Worm (Caenorhabditis elegans) whole organism, early embryonic: ENCODE results near the gene dyc-1.
A peak's percentile ranks its signal among the peaks of the same experiment; 100 is the strongest.

Source experiments
- B0310.2 ChIP-seq: sonication (generic microtip); optimal IDR thresholded peaks from 2 replicates; lab custom pipeline; 2016; ENCODE audit warnings: mild to moderate bottlenecking, missing genetic modification characterization, missing compliant biosample characterization
- F13C5.2 ChIP-seq: sonication (generic microtip); optimal IDR thresholded peaks from 2 replicates; lab custom pipeline; 2017; ENCODE audit warnings: mild to moderate bottlenecking, missing genetic modification characterization, inconsistent platforms, missing compliant biosample characterization
- aly-1 ChIP-seq: sonication (generic microtip); optimal IDR thresholded peaks from 2 replicates; lab custom pipeline; 2016; ENCODE audit warnings: missing genetic modification characterization, missing compliant biosample characterization
- ama-1 ChIP-seq: fragments of 150-350 bp; optimal IDR thresholded peaks from 2 replicates; lab custom pipeline; 2014
- ceh-13 ChIP-seq: fragments of 200-800 bp; sonication (Bioruptor generic); optimal IDR thresholded peaks from 2 replicates; lab custom pipeline; 2018; ENCODE audit warnings: mild to moderate bottlenecking, missing genetic modification characterization, missing compliant biosample characterization
- ceh-36 ChIP-seq: sonication (generic microtip); optimal IDR thresholded peaks from 2 replicates; lab custom pipeline; 2016; ENCODE audit warnings: missing genetic modification characterization, inconsistent platforms, missing compliant biosample characterization
- ets-7 ChIP-seq: sonication (generic microtip); optimal IDR thresholded peaks from 2 replicates; lab custom pipeline; 2016; ENCODE audit warnings: missing genotype, missing genetic modification characterization, missing compliant biosample characterization
- flt-1 ChIP-seq: fragments of 200-800 bp; sonication (Bioruptor generic); IDR thresholded peaks from 2 replicates; pipeline ENCODE4 v1.3.6; 2022; ENCODE audit warnings: missing genetic modification characterization, missing compliant biosample characterization
- hmbx-1 ChIP-seq: sonication (generic microtip); optimal IDR thresholded peaks from 2 replicates; lab custom pipeline; 2016; ENCODE audit warnings: mild to moderate bottlenecking, missing genetic modification characterization, missing compliant biosample characterization
- hmg-4 ChIP-seq: fragments of 200-800 bp; sonication (Bioruptor generic); optimal IDR thresholded peaks from 2 replicates; lab custom pipeline; 2018; ENCODE audit warnings: mild to moderate bottlenecking, missing genetic modification characterization, missing compliant biosample characterization
- hnd-1 ChIP-seq: sonication (generic microtip); optimal IDR thresholded peaks from 2 replicates; lab custom pipeline; 2016; ENCODE audit warnings: missing genetic modification characterization, missing compliant biosample characterization
- pes-1 ChIP-seq: fragments of 200-800 bp; sonication (Bioruptor generic); IDR thresholded peaks from 2 replicates; pipeline ENCODE4 v1.3.6; 2022; ENCODE audit warnings: missing genetic modification reagents, missing genetic modification characterization, missing compliant biosample characterization
- scrt-1 ChIP-seq: fragments of 200-800 bp; sonication (Bioruptor generic); IDR thresholded peaks from 2 replicates; pipeline ENCODE4 v1.3.6; 2022; ENCODE audit warnings: missing genetic modification characterization, missing compliant biosample characterization
- sea-1 ChIP-seq: fragments of 200-800 bp; sonication (Bioruptor generic); conservative IDR thresholded peaks from 2 replicates; pipeline ENCODE4 v1.3.6; 2022; ENCODE audit warnings: missing genetic modification characterization, missing compliant biosample characterization
- tbx-11 ChIP-seq: fragments of 200-800 bp; sonication (Bioruptor generic); IDR thresholded peaks from 2 replicates; pipeline ENCODE4 v1.3.6; 2022; ENCODE audit warnings: missing genetic modification characterization, missing compliant biosample characterization
- tbx-37 ChIP-seq: fragments of 200-800 bp; sonication (Bioruptor generic); conservative IDR thresholded peaks from 2 replicates; pipeline ENCODE4 v1.3.6; 2022; ENCODE audit warnings: missing genetic modification reagents, missing genetic modification characterization, missing compliant biosample characterization
- tra-4 ChIP-seq: sonication (generic microtip); optimal IDR thresholded peaks from 2 replicates; lab custom pipeline; 2017; ENCODE audit warnings: missing genetic modification characterization, missing compliant biosample characterization

Gene dyc-1

ce11 chrX:14056527-14056926, 7.2 kb downstream of the dyc-1 start:
- TF ChIP-seq F13C5.2 (no peak), flt-1 (GFP tag; lab: Robert Waterston, UW) (no peak), hnd-1 (tag; lab: Kevin White, UChicago) (no peak), tra-4 (no peak), ceh-13 (GFP tag; lab: Kevin White, UChicago) (no peak), aly-1 (no peak), scrt-1 (no peak), ceh-36 (no peak), tbx-11 (no peak), ama-1 (lab: Kevin White, UChicago) (no peak), ets-7 (tag; lab: Kevin White, UChicago) (no peak), B0310.2 (no peak), sea-1 (GFP tag; lab: Robert Waterston, UW) (no peak), pes-1 (GFP tag; lab: Robert Waterston, UW) (no peak)

DNA sequence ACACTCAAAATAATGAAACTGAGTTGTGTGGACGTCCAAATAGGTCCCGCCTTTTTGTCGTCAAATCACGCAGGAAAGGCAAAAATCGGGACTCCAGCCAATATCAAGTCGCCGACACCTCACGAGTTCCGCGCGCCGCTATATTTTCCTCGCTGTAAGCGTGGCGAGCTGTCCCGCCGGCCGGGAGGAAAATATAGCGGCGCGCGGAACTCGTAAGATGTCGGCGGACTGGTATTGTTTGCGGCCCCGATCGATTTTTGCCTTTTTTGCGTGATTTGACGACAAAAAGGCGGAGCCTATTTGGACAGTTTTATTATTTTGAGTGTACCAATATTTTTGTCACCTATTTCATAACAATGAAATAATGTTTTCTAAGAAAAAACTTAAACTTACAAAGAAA, 13.4 kb downstream of the dyc-1 start:
- TF ChIP-seq ama-1 (lab: Kevin White, UChicago) (no peak), sea-1 (GFP tag; lab: Robert Waterston, UW) (no peak), ets-7 (tag; lab: Kevin White, UChicago) (no peak), tbx-37 (GFP tag; lab: Robert Waterston, UW) (no peak), pes-1 (GFP tag; lab: Robert Waterston, UW) (no peak), hnd-1 (tag; lab: Kevin White, UChicago) (no peak), ceh-36 (no peak), tra-4 (no peak), hmbx-1 (tag; lab: Kevin White, UChicago) (no peak), flt-1 (GFP tag; lab: Robert Waterston, UW) (no peak)

- TF ChIP-seq flt-1 (GFP tag; lab: Robert Waterston, UW) (peak; percentile 99), ets-7 (tag; lab: Kevin White, UChicago) (peak; percentile 89), F13C5.2 (peak; percentile 98), tbx-11 (peak; percentile 95), pes-1 (GFP tag; lab: Robert Waterston, UW) (peak; percentile 97), ama-1 (lab: Kevin White, UChicago) (no peak), ceh-36 (peak; percentile 96), B0310.2 (peak; percentile 95), ceh-13 (GFP tag; lab: Kevin White, UChicago) (peak; percentile 90), hmg-4 (peak; percentile 95), hmbx-1 (tag; lab: Kevin White, UChicago) (peak; percentile 91), sea-1 (GFP tag; lab: Robert Waterston, UW) (peak; percentile 98), scrt-1 (peak; percentile 98), tra-4 (peak; percentile 92), hnd-1 (tag; lab: Kevin White, UChicago) (peak; percentile 93), aly-1 (peak; percentile 91), tbx-37 (GFP tag; lab: Robert Waterston, UW) (peak; percentile 94)
These were observed 14.5 kb downstream of the dyc-1 start for ce11 chrX:14063830-14064229.

- TF ChIP-seq F13C5.2 (no peak), ceh-13 (GFP tag; lab: Kevin White, UChicago) (no peak), pes-1 (GFP tag; lab: Robert Waterston, UW) (no peak), tra-4 (no peak), tbx-37 (GFP tag; lab: Robert Waterston, UW) (no peak), flt-1 (GFP tag; lab: Robert Waterston, UW) (no peak), sea-1 (GFP tag; lab: Robert Waterston, UW) (no peak), ets-7 (tag; lab: Kevin White, UChicago) (no peak), hmg-4 (no peak), tbx-11 (no peak)
These were observed 18.3 kb downstream of the dyc-1 start, which contains the start of gene lgc-21 for ce11 chrX:14067641-14068040. Gene lgc-21, minus strand, starts transcription at chrX:14067984.

ce11 chrX:14069528-14069927, 20.2 kb downstream of the dyc-1 start:
- TF ChIP-seq tbx-37 (GFP tag; lab: Robert Waterston, UW), result no peak
- TF ChIP-seq ceh-13 (GFP tag; lab: Kevin White, UChicago), result no peak
- no peak for TF ChIP-seq tbx-11
- TF ChIP-seq F13C5.2, result no peak
- no peak for TF ChIP-seq ceh-36
- no peak for TF ChIP-seq tra-4
- TF ChIP-seq B0310.2, result no peak
- TF ChIP-seq pes-1 (GFP tag; lab: Robert Waterston, UW), result no peak
- TF ChIP-seq flt-1 (GFP tag; lab: Robert Waterston, UW), result no peak
- TF ChIP-seq sea-1 (GFP tag; lab: Robert Waterston, UW), result no peak
- no peak for TF ChIP-seq hmbx-1 (tag; lab: Kevin White, UChicago)

ce11 chrX:14070950-14071349, 21.6 kb downstream of the dyc-1 start, which contains the start of gene C33G3.4:
Gene C33G3.4, plus strand, starts transcription at chrX:14071162.
- TF ChIP-seq tbx-37 (GFP tag; lab: Robert Waterston, UW) (no peak), ceh-13 (GFP tag; lab: Kevin White, UChicago) (no peak), scrt-1 (no peak), hnd-1 (tag; lab: Kevin White, UChicago) (no peak), F13C5.2 (no peak), ama-1 (lab: Kevin White, UChicago) (no peak), B0310.2 (no peak), ceh-36 (no peak), hmbx-1 (tag; lab: Kevin White, UChicago) (no peak), aly-1 (no peak)

ce11 chrX:14078574-14078973, 29.2 kb downstream of the dyc-1 start, which contains the start of gene C33G3.5:
Gene C33G3.5, minus strand, starts transcription at chrX:14078674.
- TF ChIP-seq F13C5.2 (no peak), hmg-4 (no peak), ama-1 (lab: Kevin White, UChicago) (no peak), sea-1 (GFP tag; lab: Robert Waterston, UW) (no peak), ceh-36 (no peak), scrt-1 (no peak), ets-7 (tag; lab: Kevin White, UChicago) (no peak), tra-4 (no peak), ceh-13 (GFP tag; lab: Kevin White, UChicago) (no peak), pes-1 (GFP tag; lab: Robert Waterston, UW) (no peak), tbx-37 (GFP tag; lab: Robert Waterston, UW) (no peak), hnd-1 (tag; lab: Kevin White, UChicago) (no peak), B0310.2 (no peak)
